Worm (Caenorhabditis elegans) whole organism, L4 larva: ENCODE measurements around the gene mdl-1.

Source experiments
- F26F4.8 ChIP-seq: fragments of 200-800 bp; sonication (Bioruptor generic); conservative IDR thresholded peaks from 2 replicates; pipeline ENCODE4 v1.3.6; 2022; ENCODE audit warnings: missing genetic modification characterization, missing compliant biosample characterization
- F49E8.2 ChIP-seq: sonication (generic microtip); optimal IDR thresholded peaks from 2 replicates; lab custom pipeline; 2016; ENCODE audit warnings: missing compliant biosample characterization, mild to moderate bottlenecking, missing genetic modification characterization, borderline replicate concordance
- R02D3.7 ChIP-seq: fragments of 150-350 bp; sonication (generic microtip); optimal IDR thresholded peaks from 3 replicates; lab custom pipeline; 2014; ENCODE audit warnings: missing biosample characterization, missing genetic modification characterization
- T20F7.1 ChIP-seq: fragments of 200-800 bp; sonication (Bioruptor generic); optimal IDR thresholded peaks from 2 replicates; lab custom pipeline; 2018; ENCODE audit warnings: mild to moderate bottlenecking, missing genetic modification characterization, missing compliant biosample characterization
- T26A8.4 ChIP-seq: fragments of 200-800 bp; sonication (Bioruptor generic); IDR thresholded peaks from 2 replicates; pipeline ENCODE4 v1.3.6; 2022; ENCODE audit warnings: missing genetic modification characterization, missing compliant biosample characterization
- aha-1 ChIP-seq: fragments of 150-350 bp; peaks from one replicate; lab custom pipeline; 2014; ENCODE audit warnings: missing biosample characterization, missing genetic modification characterization
- ama-1 ChIP-seq: fragments of 150-350 bp; optimal IDR thresholded peaks from 2 replicates; lab custom pipeline; 2014; ENCODE audit warnings: inconsistent platforms, mixed read lengths
- ceh-20 ChIP-seq: fragments of 200-800 bp; sonication (Bioruptor generic); IDR thresholded peaks from 2 replicates; pipeline ENCODE4 v1.3.6; 2022; ENCODE audit warnings: missing genetic modification reagents, missing genetic modification characterization, missing compliant biosample characterization
- ceh-62 ChIP-seq: sonication (generic microtip); optimal IDR thresholded peaks from 2 replicates; lab custom pipeline; 2017; ENCODE audit warnings: missing biosample characterization, missing genetic modification characterization
- daf-16 ChIP-seq, 3 experiments: sonication (generic microtip); optimal IDR thresholded peaks; 2 replicates each; lab custom pipeline; 2016 to 2017; ENCODE audit warnings: missing genetic modification characterization in 3 of 3, missing genetic modification reagents in 3 of 3, mild to moderate bottlenecking in 2 of 3, missing compliant biosample characterization in 2 of 3, missing biosample characterization in 1 of 3, moderate library complexity in 1 of 3
- dmd-6 ChIP-seq: fragments of 200-800 bp; sonication (Bioruptor generic); IDR thresholded peaks from 2 replicates; pipeline ENCODE4 v1.3.6; 2022; ENCODE audit warnings: missing genetic modification reagents, missing genetic modification characterization, missing compliant biosample characterization
- dmd-9 ChIP-seq: fragments of 200-800 bp; sonication (Bioruptor generic); IDR thresholded peaks from 2 replicates; pipeline ENCODE4 v1.3.6; 2022; ENCODE audit warnings: missing genetic modification reagents, missing genetic modification characterization, missing compliant biosample characterization
- duxl-1 ChIP-seq: sonication (generic microtip); optimal IDR thresholded peaks from 2 replicates; lab custom pipeline; 2016; ENCODE audit warnings: mild to moderate bottlenecking, missing genetic modification characterization, moderate library complexity, missing compliant biosample characterization; ENCODE audit not compliant: poor library complexity
- dve-1 ChIP-seq: sonication (generic microtip); optimal IDR thresholded peaks from 2 replicates; lab custom pipeline; 2017; ENCODE audit warnings: antibody characterized with exemption, mild to moderate bottlenecking, missing genetic modification characterization, missing compliant biosample characterization; ENCODE audit not compliant: insufficient read depth
- hlh-11 ChIP-seq: fragments of 200-800 bp; sonication (Bioruptor generic); optimal IDR thresholded peaks from 2 replicates; lab custom pipeline; 2018; ENCODE audit warnings: mild to moderate bottlenecking, missing genetic modification characterization, missing compliant biosample characterization
- lin-38 ChIP-seq: fragments of 200-800 bp; sonication (Bioruptor generic); IDR thresholded peaks from 2 replicates; pipeline ENCODE4 v1.3.6; 2022; ENCODE audit warnings: missing genetic modification reagents, missing genetic modification characterization, missing compliant biosample characterization
- lin-39 ChIP-seq: fragments of 150-350 bp; optimal IDR thresholded peaks from 2 replicates; lab custom pipeline; 2014; ENCODE audit warnings: missing biosample characterization, missing genetic modification reagents, missing genetic modification characterization
- lsy-2 ChIP-seq, 2 experiments: fragments of 150-350 bp in 1 of 2; sonication (generic microtip) in 1 of 2; optimal IDR thresholded peaks; 2 replicates each; lab custom pipeline; 2014 to 2017; ENCODE audit warnings: missing biosample characterization in 2 of 2, missing genetic modification characterization in 2 of 2
- mdt-29 ChIP-seq: fragments of 200-800 bp; sonication (Bioruptor generic); IDR thresholded peaks from 2 replicates; pipeline ENCODE4 v1.3.6; 2022; ENCODE audit warnings: missing genetic modification reagents, missing genetic modification characterization, missing compliant biosample characterization
- mep-1 ChIP-seq: fragments of 150-350 bp; sonication (generic microtip); optimal IDR thresholded peaks from 3 replicates; lab custom pipeline; 2014; ENCODE audit warnings: missing biosample characterization, missing genetic modification characterization
- mxl-2 ChIP-seq: fragments of 200-800 bp; sonication (Bioruptor generic); conservative IDR thresholded peaks from 2 replicates; pipeline ENCODE4 v1.3.6; 2022; ENCODE audit warnings: missing genetic modification reagents, missing genetic modification characterization, missing compliant biosample characterization
- nhr-10 ChIP-seq: fragments of 150-350 bp; optimal IDR thresholded peaks from 2 replicates; lab custom pipeline; 2014; ENCODE audit warnings: missing biosample characterization, missing genetic modification characterization
- nhr-102 ChIP-seq: sonication (generic microtip); optimal IDR thresholded peaks from 2 replicates; lab custom pipeline; 2016; ENCODE audit warnings: mild to moderate bottlenecking, missing genetic modification characterization, moderate library complexity, missing compliant biosample characterization
- nhr-25 ChIP-seq: sonication (generic microtip); optimal IDR thresholded peaks from 2 replicates; lab custom pipeline; 2017; ENCODE audit warnings: missing genetic modification characterization, mild to moderate bottlenecking, missing compliant biosample characterization, antibody characterized with exemption, moderate library complexity, borderline replicate concordance; ENCODE audit not compliant: insufficient read depth
- nhr-28 ChIP-seq: fragments of 150-350 bp; optimal IDR thresholded peaks from 2 replicates; lab custom pipeline; 2014; ENCODE audit warnings: missing biosample characterization, missing genetic modification characterization
- nhr-77 ChIP-seq: fragments of 150-350 bp; optimal IDR thresholded peaks from 2 replicates; lab custom pipeline; 2014; ENCODE audit warnings: missing biosample characterization, missing genetic modification characterization
- pha-4 ChIP-seq, 2 experiments: fragments of 150-350 bp in 1 of 2; fragments of 200-800 bp in 1 of 2; sonication (Bioruptor generic) in 1 of 2; IDR thresholded peaks in 1 of 2; optimal IDR thresholded peaks in 1 of 2; 2 replicates each; pipeline versions ENCODE4 v1.3.6 to Lab custom; 2014 to 2022; ENCODE audit warnings: missing genetic modification characterization in 2 of 2, missing genetic modification reagents in 2 of 2, missing biosample characterization in 1 of 2, missing compliant biosample characterization in 1 of 2
- php-3 ChIP-seq: fragments of 200-800 bp; sonication (Bioruptor generic); IDR thresholded peaks from 2 replicates; pipeline ENCODE4 v1.3.6; 2022; ENCODE audit warnings: missing genetic modification reagents, missing genetic modification characterization, missing compliant biosample characterization
- pqm-1 ChIP-seq: sonication (generic microtip); optimal IDR thresholded peaks from 2 replicates; lab custom pipeline; 2017; ENCODE audit warnings: missing biosample characterization, missing genetic modification characterization
- sdz-12 ChIP-seq: fragments of 200-800 bp; sonication (Bioruptor generic); optimal IDR thresholded peaks from 2 replicates; lab custom pipeline; 2018; ENCODE audit warnings: mild to moderate bottlenecking, missing genetic modification characterization, missing compliant biosample characterization
- zfp-3 ChIP-seq: fragments of 200-800 bp; sonication (Bioruptor generic); conservative IDR thresholded peaks from 2 replicates; pipeline ENCODE4 v1.3.6; 2022; ENCODE audit warnings: missing genetic modification reagents, missing genetic modification characterization, missing compliant biosample characterization
- ztf-11 ChIP-seq: fragments of 150-350 bp; optimal IDR thresholded peaks from 2 replicates; lab custom pipeline; 2014; ENCODE audit warnings: missing biosample characterization, missing genetic modification characterization
- ztf-7 ChIP-seq: fragments of 150-350 bp; optimal IDR thresholded peaks from 2 replicates; lab custom pipeline; 2014; ENCODE audit warnings: missing biosample characterization, missing genetic modification characterization

mdl-1 gene

ce11 chrX:6792281-6793003 is 50.3 kb downstream of the mdl-1 start:
- TF ChIP-seq lsy-2 (tag; optimal IDR thresholded peaks at IDR 0.05; lab: Kevin White, UChicago) (peak in 1 of 2 experiments; percentile 26), lin-38 (GFP tag; lab: Robert Waterston, UW) (peak; percentile 26; the same call in 1 of the 2 replicates), F49E8.2 (tag; lab: Kevin White, UChicago) (no peak), aha-1 (tag; lab: Kevin White, UChicago) (peak; percentile 95), php-3 (GFP tag; lab: Robert Waterston, UW) (peak; percentile 64; the same call in 1 of the 2 replicates), duxl-1 (tag; lab: Kevin White, UChicago) (no peak), sdz-12 (GFP tag; lab: Kevin White, UChicago) (no peak), mdt-29 (no peak), daf-16 (GFP tag; optimal IDR thresholded peaks at IDR 0.05; lab: Kevin White, UChicago) (no peak), daf-16 (tag; optimal IDR thresholded peaks at IDR 0.05; lab: Kevin White, UChicago) (peak; percentile 97), ceh-62 (no peak), dmd-6 (GFP tag; lab: Robert Waterston, UW) (peak; percentile 50), pqm-1 (peak; percentile 56), mxl-2 (GFP tag; lab: Robert Waterston, UW) (no peak), R02D3.7 (tag; lab: Kevin White, UChicago) (no peak), ceh-20 (GFP tag; lab: Robert Waterston, UW) (no peak), mep-1 (tag; lab: Kevin White, UChicago) (peak; percentile 74), ztf-11 (tag; lab: Kevin White, UChicago) (no peak), F26F4.8 (no peak), ama-1 (lab: Kevin White, UChicago) (no peak), T26A8.4 (GFP tag; lab: Robert Waterston, UW) (peak; percentile 45; the same call in 1 of the 2 replicates), nhr-25 (tag; lab: Kevin White, UChicago) (no peak), zfp-3 (GFP tag; lab: Robert Waterston, UW) (peak; percentile 77; the same call in 1 of the 2 replicates), nhr-77 (peak; percentile 75), ztf-7 (peak; percentile 68), dve-1 (peak; percentile 80), dmd-9 (GFP tag; lab: Robert Waterston, UW) (no peak), lin-39 (tag; lab: Kevin White, UChicago) (no peak), hlh-11 (peak; percentile 65), nhr-102 (tag; lab: Kevin White, UChicago) (peak; percentile 25), nhr-28 (tag; lab: Kevin White, UChicago) (peak; percentile 8), pha-4 (GFP tag; IDR thresholded peaks at IDR 0.05; lab: Robert Waterston, UW) (peak; percentile 65), pha-4 (tag; optimal IDR thresholded peaks at IDR 0.05; lab: Kevin White, UChicago) (no peak), T20F7.1 (GFP tag; lab: Kevin White, UChicago) (peak; percentile 23), nhr-10 (peak; percentile 83)
